ENCODE assay signal across 4 worm cellular contexts in genomic region chrIII:9277803-9278202, ce11.
TF ChIP-seq lines count a peak whose summit lies in the region.

No protein-coding gene starts in this region.

TF ChIP-seq in whole organism, L1 larva, 84 proteins besides CTCF, POLR2A, EP300 and RAD21:
- no peak for TF ChIP-seq lsy-2 (tag; optimal IDR thresholded peaks at IDR 0.05; lab: Kevin White, UChicago)
- TF ChIP-seq ets-5 (GFP tag; IDR thresholded peaks at IDR 0.05; lab: Robert Waterston, UW), result no peak
- TF ChIP-seq lir-3 (tag; optimal IDR thresholded peaks at IDR 0.05; lab: Kevin White, UChicago; ENCODE audit: poor library complexity), result no peak
- TF ChIP-seq blmp-1 (tag; optimal IDR thresholded peaks at IDR 0.05; lab: Kevin White, UChicago), result peak; percentile 68
- no peak for TF ChIP-seq C04F5.9 (tag; optimal IDR thresholded peaks at IDR 0.05; lab: Kevin White, UChicago)

TF ChIP-seq in whole organism, L2 larva, 48 proteins besides CTCF, POLR2A, EP300 and RAD21:
- TF ChIP-seq blmp-1 (tag; optimal IDR thresholded peaks at IDR 0.05; lab: Kevin White, UChicago; ENCODE audit: insufficient read depth) (peak; percentile 58), nhr-237 (tag; optimal IDR thresholded peaks at IDR 0.05; lab: Kevin White, UChicago) (no peak), fos-1 (tag; optimal IDR thresholded peaks at IDR 0.05; lab: Kevin White, UChicago) (peak; percentile 16)

TF ChIP-seq in whole organism, L3 larva, 47 proteins besides CTCF, POLR2A, EP300 and RAD21:
- peak; percentile 5 for TF ChIP-seq nhr-25 (tag; optimal IDR thresholded peaks at IDR 0.05; lab: Kevin White, UChicago)
- peak; percentile 7 for TF ChIP-seq nhr-23 (tag; optimal IDR thresholded peaks at IDR 0.05; lab: Kevin White, UChicago)
- no peak for TF ChIP-seq nhr-76 (tag; optimal IDR thresholded peaks at IDR 0.05; lab: Kevin White, UChicago)
- TF ChIP-seq elt-3 (tag; optimal IDR thresholded peaks at IDR 0.05; lab: Kevin White, UChicago), result peak in 1 of 3 experiments; percentile 89

TF ChIP-seq in whole organism, L4 larva, 104 proteins besides CTCF, POLR2A, EP300 and RAD21:
- TF ChIP-seq fkh-10 (GFP tag; optimal IDR thresholded peaks at IDR 0.05; lab: Kevin White, UChicago) (no peak), daf-19 (GFP tag; conservative IDR thresholded peaks at IDR 0.05; lab: Robert Waterston, UW) (no peak), nhr-28 (tag; optimal IDR thresholded peaks at IDR 0.05; lab: Kevin White, UChicago) (peak; percentile 2), ceh-82 (tag; optimal IDR thresholded peaks at IDR 0.05; lab: Kevin White, UChicago) (no peak), zfp-2 (tag; optimal IDR thresholded peaks at IDR 0.05; lab: Kevin White, UChicago) (no peak)
TF ChIP-seq in whole organism, L4 larva: peak in this region for 1.

Comparison
In these comparisons a context has a peak if more than half of its experiments do, and no peak if none do; other contexts are left out.
1. Of the 29 proteins assayed by ChIP-seq in both whole organism, L4 larva and whole organism, L1 larva: peak only in whole organism, L4 larva: nhr-28; only in whole organism, L1 larva: none; in both: none; in neither: 28.